Worm (Caenorhabditis elegans) whole organism, L4 larva: ENCODE data around the gene lgmn-1.
A peak's percentile ranks its signal among the peaks of the same experiment; 100 is the strongest.

ENCODE experiments used
- Y48G9A.11 ChIP-seq: fragments of 200-800 bp; sonication (Bioruptor generic); IDR thresholded peaks from 2 replicates; pipeline ENCODE4 v1.3.6; 2022; ENCODE audit warnings: missing genetic modification reagents, missing genetic modification characterization, missing compliant biosample characterization
- ama-1 ChIP-seq: fragments of 150-350 bp; optimal IDR thresholded peaks from 2 replicates; lab custom pipeline; 2014; ENCODE audit warnings: inconsistent platforms, mixed read lengths
- daf-16 ChIP-seq, 3 experiments: sonication (generic microtip); optimal IDR thresholded peaks; 2 replicates each; lab custom pipeline; 2016 to 2017; ENCODE audit warnings: missing genetic modification characterization in 3 of 3, missing genetic modification reagents in 3 of 3, mild to moderate bottlenecking in 2 of 3, missing compliant biosample characterization in 2 of 3, missing biosample characterization in 1 of 3, moderate library complexity in 1 of 3
- dpl-1 ChIP-seq: fragments of 150-350 bp; optimal IDR thresholded peaks from 2 replicates; lab custom pipeline; 2014; ENCODE audit warnings: missing biosample characterization, missing genetic modification reagents, missing genetic modification characterization
- egl-27 ChIP-seq: sonication (generic microtip); optimal IDR thresholded peaks from 3 replicates; lab custom pipeline; 2017; ENCODE audit warnings: missing biosample characterization, missing genetic modification reagents, missing genetic modification characterization
- hlh-30 ChIP-seq: sonication (generic microtip); optimal IDR thresholded peaks from 2 replicates; lab custom pipeline; 2017; ENCODE audit warnings: antibody characterized with exemption, mild to moderate bottlenecking, missing genetic modification characterization, missing compliant biosample characterization; ENCODE audit not compliant: insufficient read depth
- lsy-2 ChIP-seq, 2 experiments: fragments of 150-350 bp in 1 of 2; sonication (generic microtip) in 1 of 2; optimal IDR thresholded peaks; 2 replicates each; lab custom pipeline; 2014 to 2017; ENCODE audit warnings: missing biosample characterization in 2 of 2, missing genetic modification characterization in 2 of 2
- mdl-1 ChIP-seq, 2 experiments: fragments of 150-350 bp in 1 of 2; sonication (generic microtip) in 1 of 2; optimal IDR thresholded peaks; 2 replicates each; lab custom pipeline; 2014 to 2017; ENCODE audit warnings: missing biosample characterization in 2 of 2, missing genetic modification characterization in 2 of 2
- mep-1 ChIP-seq: fragments of 150-350 bp; sonication (generic microtip); optimal IDR thresholded peaks from 3 replicates; lab custom pipeline; 2014; ENCODE audit warnings: missing biosample characterization, missing genetic modification characterization
- nhr-6 ChIP-seq: fragments of 150-350 bp; optimal IDR thresholded peaks from 2 replicates; lab custom pipeline; 2014; ENCODE audit warnings: missing biosample characterization, missing genetic modification characterization
- snpc-4 ChIP-seq: fragments of 150-350 bp; optimal IDR thresholded peaks from 2 replicates; lab custom pipeline; 2014; ENCODE audit warnings: missing biosample characterization, missing genetic modification characterization
- unc-62 ChIP-seq, 3 experiments: fragments of 150-350 bp in 1 of 3; sonication (generic microtip); optimal IDR thresholded peaks in 2 of 3; peaks in 1 of 3; 1 replicate in 1 of 3; 2 replicates in 2 of 3; lab custom pipeline; 2014 to 2017; ENCODE audit warnings: missing biosample characterization in 3 of 3, missing genetic modification characterization in 3 of 3, missing genetic modification reagents in 3 of 3, missing genotype in 1 of 3

- TF ChIP-seq lsy-2 (tag; optimal IDR thresholded peaks at IDR 0.05; lab: Kevin White, UChicago) (peak in 1 of 2 experiments; percentile 21), Y48G9A.11 (GFP tag; lab: Robert Waterston, UW) (peak; percentile 94), unc-62 (GFP tag; optimal IDR thresholded peaks at IDR 0.05 in 1 of 2; lab: Kevin White, UChicago) (no peak), unc-62 (tag; optimal IDR thresholded peaks at IDR 0.05; lab: Kevin White, UChicago) (no peak), snpc-4 (tag; lab: Kevin White, UChicago) (no peak), egl-27 (no peak), nhr-6 (tag; lab: Kevin White, UChicago) (peak; percentile 30), mep-1 (no peak), ama-1 (lab: Kevin White, UChicago) (no peak), daf-16 (GFP tag; optimal IDR thresholded peaks at IDR 0.05; lab: Kevin White, UChicago) (no peak), daf-16 (tag; optimal IDR thresholded peaks at IDR 0.05; lab: Kevin White, UChicago) (no peak), dpl-1 (GFP tag; lab: Kevin White, UChicago) (peak; percentile 8), mdl-1 (tag; optimal IDR thresholded peaks at IDR 0.05; lab: Kevin White, UChicago) (no peak), hlh-30 (tag; lab: Kevin White, UChicago) (no peak)
These were observed 47.5 kb downstream of the lgmn-1 start, which contains the start of gene sel-1 for ce11 chrV:12560328-12560782.
